Fruit fly (Drosophila melanogaster) whole organism, embryonic: ENCODE data around the gene CG3301.

Source experiments
- Atf6 ChIP-seq: fragments of 200-800 bp; sonication (Bioruptor generic); IDR thresholded peaks from 2 replicates; pipeline ENCODE4 v1.3.6; 2022; ENCODE audit warnings: missing biosample characterization, missing genetic modification characterization
- BEAF-32 ChIP-seq: fragments of 200-800 bp; sonication (Bioruptor generic); optimal IDR thresholded peaks from 3 replicates; lab custom pipeline; 2017; ENCODE audit warnings: missing biosample characterization, missing genetic modification characterization, mild to moderate bottlenecking, moderate library complexity, missing genetic modification reagents
- CG10462 ChIP-seq: fragments of 200-800 bp; sonication (Bioruptor generic); optimal IDR thresholded peaks from 2 replicates; lab custom pipeline; 2016; ENCODE audit warnings: missing biosample characterization, missing genetic modification characterization
- CG11398 ChIP-seq: fragments of 200-800 bp; sonication (Bioruptor generic); optimal IDR thresholded peaks from 2 replicates; lab custom pipeline; 2016; ENCODE audit warnings: missing biosample characterization, missing genetic modification characterization
- CG11695 ChIP-seq: fragments of 200-800 bp; sonication (Bioruptor generic); IDR thresholded peaks from 3 replicates; pipeline ENCODE4 v1.3.6; 2022; ENCODE audit warnings: missing biosample characterization, missing genetic modification characterization
- CG13624 ChIP-seq: fragments of 200-800 bp; sonication (Bioruptor generic); optimal IDR thresholded peaks from 2 replicates; lab custom pipeline; 2016; ENCODE audit warnings: missing biosample characterization, missing genetic modification characterization
- CG1602 ChIP-seq: fragments of 200-800 bp; sonication (Bioruptor generic); optimal IDR thresholded peaks from 3 replicates; lab custom pipeline; 2016; ENCODE audit warnings: missing biosample characterization, missing genetic modification characterization
- CG17186 ChIP-seq: fragments of 200-800 bp; sonication (Bioruptor generic); optimal IDR thresholded peaks from 3 replicates; lab custom pipeline; 2017; ENCODE audit warnings: missing biosample characterization, missing genetic modification reagents, missing genetic modification characterization
- CG18011 ChIP-seq: fragments of 200-800 bp; sonication (Bioruptor generic); optimal IDR thresholded peaks from 2 replicates; lab custom pipeline; 2017; ENCODE audit warnings: missing biosample characterization, missing genetic modification characterization, mild to moderate bottlenecking, moderate library complexity, missing genotype
- CG31388 ChIP-seq: fragments of 200-800 bp; sonication (Bioruptor generic); optimal IDR thresholded peaks from 2 replicates; lab custom pipeline; 2016; ENCODE audit warnings: missing biosample characterization, missing genetic modification characterization
- CG32532 ChIP-seq: fragments of 200-800 bp; sonication (Bioruptor generic); IDR thresholded peaks from 2 replicates; pipeline ENCODE4 v1.3.6; 2022; ENCODE audit warnings: missing biosample characterization, missing genetic modification characterization
- CG3847 ChIP-seq: fragments of 200-800 bp; sonication (Bioruptor generic); IDR thresholded peaks from 2 replicates; pipeline ENCODE4 v1.3.6; 2022; ENCODE audit warnings: missing biosample characterization, missing genetic modification characterization
- CG4617 ChIP-seq: fragments of 200-800 bp; sonication (Bioruptor generic); optimal IDR thresholded peaks from 3 replicates; lab custom pipeline; 2016; ENCODE audit warnings: missing biosample characterization, missing genetic modification characterization, borderline replicate concordance
- CG6175 ChIP-seq: fragments of 200-800 bp; sonication (Bioruptor generic); IDR thresholded peaks from 3 replicates; pipeline ENCODE4 v1.3.6; 2022; ENCODE audit warnings: missing biosample characterization, missing genetic modification characterization
- CG7271 ChIP-seq: fragments of 200-800 bp; sonication (Bioruptor generic); optimal IDR thresholded peaks from 2 replicates; lab custom pipeline; 2018; ENCODE audit warnings: missing biosample characterization, mild to moderate bottlenecking, missing genetic modification characterization, moderate library complexity
- CG8089 ChIP-seq: fragments of 200-800 bp; sonication (Bioruptor generic); optimal IDR thresholded peaks from 3 replicates; lab custom pipeline; 2016; ENCODE audit warnings: missing biosample characterization, missing genetic modification characterization
- CG8924 ChIP-seq: fragments of 200-800 bp; optimal IDR thresholded peaks from 3 replicates; lab custom pipeline; 2019; ENCODE audit warnings: missing biosample characterization, mild to moderate bottlenecking, missing genetic modification characterization, moderate library complexity
- Dll ChIP-seq: fragments of 200-800 bp; sonication (Bioruptor generic); IDR thresholded peaks from 4 replicates; pipeline ENCODE4 v1.3.6; 2022; ENCODE audit warnings: missing biosample characterization, missing genetic modification characterization; ENCODE audit not compliant: partially characterized antibody
- HHEX ChIP-seq: fragments of 200-800 bp; sonication (Bioruptor generic); optimal IDR thresholded peaks from 3 replicates; lab custom pipeline; 2017; ENCODE audit warnings: missing biosample characterization, mild to moderate bottlenecking, missing genetic modification characterization, missing genetic modification reagents
- HLHmδ ChIP-seq: fragments of 200-800 bp; sonication (Bioruptor generic); optimal IDR thresholded peaks from 2 replicates; lab custom pipeline; 2018; ENCODE audit warnings: missing biosample characterization, mild to moderate bottlenecking, missing genetic modification characterization, moderate library complexity
- Hr39 ChIP-seq: fragments of >200 bp; optimal IDR thresholded peaks from 2 replicates; lab custom pipeline; 2017
- Kr ChIP-seq: fragments of 200-800 bp; sonication (Bioruptor generic); optimal IDR thresholded peaks from 2 replicates; lab custom pipeline; 2017; ENCODE audit warnings: missing biosample characterization, mild to moderate bottlenecking, missing genetic modification characterization
- Lhr ChIP-seq: fragments of 200-800 bp; sonication (Bioruptor generic); optimal IDR thresholded peaks from 3 replicates; lab custom pipeline; 2017; ENCODE audit warnings: mild to moderate bottlenecking, missing biosample characterization, missing genetic modification reagents, missing genetic modification characterization
- MBD-R2 ChIP-seq: fragments of 200-800 bp; sonication (Bioruptor generic); IDR thresholded peaks from 2 replicates; pipeline ENCODE4 v1.3.6; 2022; ENCODE audit warnings: missing biosample characterization, missing genetic modification characterization
- NC2α ChIP-seq: fragments of 200-800 bp; sonication (Bioruptor generic); optimal IDR thresholded peaks from 2 replicates; lab custom pipeline; 2016; ENCODE audit warnings: missing biosample characterization, missing genetic modification characterization
- Nf-YB ChIP-seq: fragments of 200-800 bp; sonication (Bioruptor generic); optimal IDR thresholded peaks from 3 replicates; lab custom pipeline; 2019; ENCODE audit warnings: missing biosample characterization, mild to moderate bottlenecking, missing genetic modification characterization, moderate library complexity
- Ptx1 ChIP-seq: fragments of 200-800 bp; sonication (Bioruptor generic); IDR thresholded peaks from 2 replicates; pipeline ENCODE4 v1.3.6; 2022; ENCODE audit warnings: missing biosample characterization, missing genetic modification characterization
- TFAM ChIP-seq: fragments of 200-800 bp; sonication (Bioruptor generic); optimal IDR thresholded peaks from 2 replicates; lab custom pipeline; 2017; ENCODE audit warnings: missing biosample characterization, missing genetic modification characterization, inconsistent platforms
- YL-1 ChIP-seq: fragments of 200-800 bp; sonication (Bioruptor generic); optimal IDR thresholded peaks from 3 replicates; lab custom pipeline; 2017; ENCODE audit warnings: missing biosample characterization, mild to moderate bottlenecking, missing genetic modification characterization
- btn ChIP-seq: fragments of 200-800 bp; sonication (Bioruptor generic); optimal IDR thresholded peaks from 2 replicates; lab custom pipeline; 2016; ENCODE audit warnings: missing biosample characterization, missing genetic modification characterization
- cad ChIP-seq: fragments of >200 bp; optimal IDR thresholded peaks from 2 replicates; lab custom pipeline; 2017; ENCODE audit warnings: missing biosample characterization, missing genetic modification characterization
- chinmo ChIP-seq: fragments of 200-800 bp; sonication (Bioruptor generic); IDR thresholded peaks from 4 replicates; pipeline ENCODE4 v1.3.6; 2022; ENCODE audit warnings: missing biosample characterization, missing genetic modification characterization; ENCODE audit not compliant: partially characterized antibody
- chm ChIP-seq: fragments of 200-800 bp; sonication (Bioruptor generic); IDR thresholded peaks from 2 replicates; pipeline ENCODE4 v1.3.6; 2022; ENCODE audit warnings: missing biosample characterization, missing genetic modification characterization
- crp ChIP-seq, 2 experiments: fragments of 200-800 bp; sonication (Bioruptor generic); optimal IDR thresholded peaks; 2 replicates in 1 of 2; 3 replicates in 1 of 2; lab custom pipeline; 2017; ENCODE audit warnings: missing biosample characterization in 2 of 2, missing genetic modification characterization in 2 of 2, mild to moderate bottlenecking in 1 of 2, moderate library complexity in 1 of 2
- danr ChIP-seq: fragments of 200-800 bp; sonication (Bioruptor generic); IDR thresholded peaks from 2 replicates; pipeline ENCODE4 v1.3.6; 2022; ENCODE audit warnings: missing biosample characterization, missing genetic modification characterization
- dm ChIP-seq: fragments of 200-800 bp; sonication (Bioruptor generic); optimal IDR thresholded peaks from 3 replicates; lab custom pipeline; 2016; ENCODE audit warnings: missing biosample characterization, missing genetic modification characterization
- dpn ChIP-seq, 2 experiments: fragments of 200-800 bp; sonication (Bioruptor generic); optimal IDR thresholded peaks; 3 replicates each; lab custom pipeline; 2016; ENCODE audit warnings: missing biosample characterization in 2 of 2, missing genetic modification characterization in 2 of 2
- emc ChIP-seq: fragments of 200-800 bp; sonication (Bioruptor generic); optimal IDR thresholded peaks from 2 replicates; lab custom pipeline; 2016; ENCODE audit warnings: missing biosample characterization, missing genetic modification characterization
- en ChIP-seq: fragments of 200-800 bp; sonication (Bioruptor generic); optimal IDR thresholded peaks from 2 replicates; lab custom pipeline; 2016; ENCODE audit warnings: missing biosample characterization, missing genetic modification characterization
- ewg ChIP-seq: fragments of 200-800 bp; sonication (Bioruptor generic); optimal IDR thresholded peaks from 3 replicates; lab custom pipeline; 2017; ENCODE audit warnings: mild to moderate bottlenecking, missing biosample characterization, missing genetic modification reagents, missing genetic modification characterization
- inv ChIP-seq: fragments of 200-800 bp; sonication (Bioruptor generic); IDR thresholded peaks from 2 replicates; pipeline ENCODE4 v1.3.6; 2022; ENCODE audit warnings: missing biosample characterization, missing genetic modification characterization; ENCODE audit not compliant: partially characterized antibody
- maf-S ChIP-seq: fragments of 200-800 bp; sonication (Bioruptor generic); optimal IDR thresholded peaks from 2 replicates; lab custom pipeline; 2016; ENCODE audit warnings: missing biosample characterization, missing genetic modification characterization
- nmo ChIP-seq: fragments of 200-800 bp; sonication (Bioruptor generic); optimal IDR thresholded peaks from 2 replicates; lab custom pipeline; 2018; ENCODE audit warnings: missing biosample characterization, mild to moderate bottlenecking, missing genetic modification characterization, moderate library complexity
- nom ChIP-seq: fragments of 200-800 bp; sonication (Bioruptor generic); optimal IDR thresholded peaks from 2 replicates; lab custom pipeline; 2017; ENCODE audit warnings: missing biosample characterization, missing genetic modification characterization, mild to moderate bottlenecking, moderate library complexity, missing genetic modification reagents
- repo ChIP-seq: fragments of 200-800 bp; sonication (Bioruptor generic); optimal IDR thresholded peaks from 2 replicates; lab custom pipeline; 2016; ENCODE audit warnings: missing biosample characterization, missing genetic modification characterization
- salm ChIP-seq: fragments of 200-800 bp; sonication (Bioruptor generic); optimal IDR thresholded peaks from 2 replicates; lab custom pipeline; 2018; ENCODE audit warnings: missing biosample characterization, mild to moderate bottlenecking, missing genetic modification characterization
- sens ChIP-seq: fragments of 200-800 bp; sonication (Bioruptor generic); peaks from one replicate; lab custom pipeline; 2016; ENCODE audit warnings: missing biosample characterization, missing genetic modification characterization
- seq ChIP-seq: fragments of 200-800 bp; sonication (Bioruptor generic); IDR thresholded peaks from 2 replicates; pipeline ENCODE4 v1.3.6; 2022; ENCODE audit warnings: missing biosample characterization, missing genetic modification characterization
- stc ChIP-seq: fragments of 200-800 bp; sonication (Bioruptor generic); IDR thresholded peaks from 2 replicates; pipeline ENCODE4 v1.3.6; 2022; ENCODE audit warnings: missing biosample characterization, missing genetic modification characterization
- ttk ChIP-seq: fragments of 200-800 bp; sonication (Bioruptor generic); IDR thresholded peaks from 2 replicates; pipeline ENCODE4 v2.1.2; 2022; ENCODE audit warnings: missing biosample characterization, missing genetic modification characterization
- zfh2 ChIP-seq: fragments of 200-800 bp; sonication (Bioruptor generic); optimal IDR thresholded peaks from 2 replicates; lab custom pipeline; 2016; ENCODE audit warnings: missing biosample characterization, missing genetic modification characterization

CG3301 gene

DNA sequence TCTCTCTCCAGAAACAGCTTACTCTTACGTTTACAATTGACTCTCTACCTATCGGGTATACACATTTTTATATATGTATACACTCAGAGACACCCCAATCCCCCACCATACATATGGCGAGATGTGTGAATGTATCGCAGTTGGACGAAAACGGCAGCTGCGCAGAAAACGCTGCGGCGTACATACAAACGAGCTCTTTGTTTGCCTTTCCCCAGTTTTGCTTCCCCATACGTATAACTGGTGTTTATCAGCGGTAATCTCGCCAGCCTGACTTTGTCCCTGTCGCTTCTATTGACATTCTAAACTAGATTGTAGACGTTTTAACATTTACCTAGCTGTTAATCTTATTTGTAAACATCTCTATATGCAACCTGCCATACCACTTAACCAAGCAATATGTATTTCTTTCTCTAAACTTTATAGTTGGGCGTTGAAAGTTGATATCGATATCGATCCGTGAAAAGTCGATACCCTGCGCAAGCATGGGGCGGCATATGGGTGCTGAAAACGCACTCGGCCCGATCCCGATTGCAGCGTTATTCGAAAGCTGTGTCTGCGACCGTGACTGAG is 21.4 kb upstream of the CG3301 start (continued):
- TF ChIP-seq btn (GFP tag; lab: Kevin White, UChicago) (peak; percentile 25), HLHmδ (no peak), CG10462 (GFP tag; lab: Kevin White, UChicago) (peak; percentile 34), HHEX (GFP tag; lab: Kevin White, UChicago) (peak; percentile 75), ttk (GFP tag; lab: Robert Waterston, UW) (no peak), NC2α (GFP tag; lab: Kevin White, UChicago) (peak; percentile 68), danr (GFP tag; lab: Robert Waterston, UW) (no peak), CG7271 (tag; lab: Kevin White, UChicago) (no peak), cad (GFP tag; lab: Kevin White, UChicago) (no peak), YL-1 (peak; percentile 40), CG8089 (GFP tag; lab: Kevin White, UChicago) (peak; percentile 75), CG4617 (GFP tag; lab: Kevin White, UChicago) (no peak), stc (GFP tag; lab: Robert Waterston, UW) (no peak), CG32532 (GFP tag; lab: Robert Waterston, UW) (no peak), CG13624 (GFP tag; lab: Kevin White, UChicago) (peak; percentile 78), Kr (GFP tag; lab: Kevin White, UChicago) (peak; percentile 52), en (GFP tag; lab: Kevin White, UChicago) (peak; percentile 5), CG8924 (tag; lab: Kevin White, UChicago) (peak; percentile 68), emc (GFP tag; lab: Kevin White, UChicago) (peak; percentile 33), MBD-R2 (GFP tag; lab: Robert Waterston, UW) (no peak), CG18011 (GFP tag; lab: Kevin White, UChicago) (peak; percentile 72), nmo (GFP tag; lab: Kevin White, UChicago) (no peak), CG11695 (no peak), chinmo (GFP tag; lab: Robert Waterston, UW) (no peak), zfh2 (GFP tag; lab: Kevin White, UChicago) (peak; percentile 14), Nf-YB (GFP tag; lab: Kevin White, UChicago) (peak; percentile 48), CG1602 (peak; percentile 3), Ptx1 (GFP tag; lab: Robert Waterston, UW) (no peak), salm (tag; lab: Kevin White, UChicago) (peak; percentile 66), ewg (GFP tag; lab: Kevin White, UChicago) (peak; percentile 78), dpn (GFP tag; optimal IDR thresholded peaks at IDR 0.05; lab: Kevin White, UChicago) (peak in 1 of 2 experiments; percentile 58), nom (GFP tag; lab: Kevin White, UChicago) (peak; percentile 54), Dll (no peak), chm (GFP tag; lab: Robert Waterston, UW) (no peak), CG11398 (GFP tag; lab: Kevin White, UChicago) (peak; percentile 85), maf-S (GFP tag; lab: Kevin White, UChicago) (peak; percentile 52), BEAF-32 (no peak), CG17186 (GFP tag; lab: Kevin White, UChicago) (peak; percentile 64), seq (GFP tag; lab: Robert Waterston, UW) (no peak), sens (peak; percentile 96), Hr39 (lab: Kevin White, UChicago) (no peak), CG6175 (GFP tag; lab: Robert Waterston, UW) (no peak), CG31388 (GFP tag; lab: Kevin White, UChicago) (no peak), CG3847 (GFP tag; lab: Robert Waterston, UW) (no peak), repo (GFP tag; lab: Kevin White, UChicago) (peak; percentile 53), inv (GFP tag; lab: Robert Waterston, UW) (no peak), TFAM (GFP tag; lab: Kevin White, UChicago) (peak; percentile 44), Lhr (GFP tag; lab: Kevin White, UChicago) (peak; percentile 76), dm (GFP tag; lab: Kevin White, UChicago) (no peak), Atf6 (GFP tag; lab: Robert Waterston, UW) (no peak), crp (GFP tag; optimal IDR thresholded peaks at IDR 0.05; lab: Kevin White, UChicago) (peak in 1 of 2 experiments; percentile 40)
